Worm (Caenorhabditis elegans) whole organism, young adult: Measurements from ENCODE around the gene srd-38.

ENCODE experiments used
- B0035.1 ChIP-seq: sonication (generic microtip); optimal IDR thresholded peaks from 2 replicates; lab custom pipeline; 2016; ENCODE audit warnings: missing genetic modification characterization, mild to moderate bottlenecking, missing compliant biosample characterization, missing genotype, missing genetic modification reagents
- F55B11.4 ChIP-seq: sonication (generic microtip); optimal IDR thresholded peaks from 2 replicates; lab custom pipeline; 2016; ENCODE audit warnings: missing compliant biosample characterization, missing genetic modification characterization, borderline replicate concordance; ENCODE audit not compliant: insufficient read depth
- T07F8.4 ChIP-seq: sonication (generic microtip); optimal IDR thresholded peaks from 2 replicates; lab custom pipeline; 2016; ENCODE audit warnings: mild to moderate bottlenecking, missing genetic modification characterization, moderate library complexity, missing compliant biosample characterization
- Y67H2A.10 ChIP-seq: fragments of 200-800 bp; sonication (Bioruptor generic); conservative IDR thresholded peaks from 2 replicates; pipeline ENCODE4 v1.3.6; 2022; ENCODE audit warnings: missing genetic modification reagents, missing genetic modification characterization, missing compliant biosample characterization
- Y79H2A.3 ChIP-seq: fragments of 200-800 bp; sonication (Bioruptor generic); conservative IDR thresholded peaks from 2 replicates; pipeline ENCODE4 v1.3.6; 2022; ENCODE audit warnings: missing genetic modification reagents, missing genetic modification characterization, missing compliant biosample characterization
- akir-1 ChIP-seq: fragments of 200-800 bp; sonication (Bioruptor generic); optimal IDR thresholded peaks from 2 replicates; lab custom pipeline; 2018; ENCODE audit warnings: mild to moderate bottlenecking, missing genetic modification characterization, moderate library complexity, missing compliant biosample characterization
- ama-1 ChIP-seq, 3 experiments: fragments of 150-350 bp in 1 of 3; sonication (generic microtip) in 2 of 3; optimal IDR thresholded peaks; 2 replicates each; lab custom pipeline; 2014 to 2018; ENCODE audit warnings: missing biosample characterization in 2 of 3, missing genetic modification characterization in 2 of 3, missing genetic modification reagents in 2 of 3
- aptf-3 ChIP-seq: fragments of 200-800 bp; sonication (Bioruptor generic); IDR thresholded peaks from 2 replicates; pipeline ENCODE4 v1.3.6; 2022; ENCODE audit warnings: missing genetic modification characterization, missing compliant biosample characterization
- atf-7 ChIP-seq: sonication (generic microtip); optimal IDR thresholded peaks from 2 replicates; lab custom pipeline; 2017; ENCODE audit warnings: mild to moderate bottlenecking, missing genetic modification characterization, missing compliant biosample characterization
- attf-3 ChIP-seq: fragments of 200-800 bp; sonication (Bioruptor generic); conservative IDR thresholded peaks from 2 replicates; pipeline ENCODE4 v1.3.6; 2022; ENCODE audit warnings: missing genetic modification reagents, missing genetic modification characterization, missing compliant biosample characterization
- bed-1 ChIP-seq: fragments of 200-800 bp; sonication (Bioruptor generic); IDR thresholded peaks from 2 replicates; pipeline ENCODE4 v1.3.6; 2022; ENCODE audit warnings: missing genetic modification reagents, missing genetic modification characterization, missing compliant biosample characterization
- bed-2 ChIP-seq: fragments of 200-800 bp; sonication (Bioruptor generic); IDR thresholded peaks from 2 replicates; pipeline ENCODE4 v1.3.6; 2022; ENCODE audit warnings: missing genetic modification reagents, missing genetic modification characterization, missing compliant biosample characterization
- ccch-3 ChIP-seq: fragments of 200-800 bp; sonication (Bioruptor generic); optimal IDR thresholded peaks from 2 replicates; lab custom pipeline; 2018; ENCODE audit warnings: mild to moderate bottlenecking, missing genetic modification characterization, missing compliant biosample characterization
- cebp-1 ChIP-seq, 2 experiments: fragments of 200-800 bp in 1 of 2; sonication (Bioruptor generic) in 1 of 2; sonication (generic microtip) in 1 of 2; IDR thresholded peaks in 1 of 2; optimal IDR thresholded peaks in 1 of 2; 2 replicates each; pipeline versions ENCODE4 v1.3.6 to Lab custom; 2017 to 2022; ENCODE audit warnings: missing compliant biosample characterization in 2 of 2, missing genetic modification characterization in 2 of 2, mild to moderate bottlenecking in 1 of 2, missing genetic modification reagents in 1 of 2, moderate library complexity in 1 of 2
- ceh-27 ChIP-seq: fragments of 200-800 bp; sonication (Bioruptor generic); optimal IDR thresholded peaks from 2 replicates; lab custom pipeline; 2018; ENCODE audit warnings: mild to moderate bottlenecking, missing genetic modification characterization, moderate library complexity, missing compliant biosample characterization
- chd-7 ChIP-seq: sonication (generic microtip); optimal IDR thresholded peaks from 2 replicates; lab custom pipeline; 2016; ENCODE audit warnings: mild to moderate bottlenecking, missing genetic modification characterization, moderate library complexity, missing compliant biosample characterization
- dpff-1 ChIP-seq: sonication (generic microtip); optimal IDR thresholded peaks from 2 replicates; lab custom pipeline; 2017; ENCODE audit warnings: mild to moderate bottlenecking, missing genetic modification characterization, missing compliant biosample characterization
- efl-1 ChIP-seq: fragments of 150-350 bp; optimal IDR thresholded peaks from 2 replicates; lab custom pipeline; 2014; ENCODE audit warnings: missing biosample characterization, missing genetic modification reagents, missing genetic modification characterization
- egl-44 ChIP-seq: fragments of 200-800 bp; sonication (Bioruptor generic); IDR thresholded peaks from 2 replicates; pipeline ENCODE4 v1.3.6; 2022; ENCODE audit warnings: missing genetic modification reagents, missing genetic modification characterization, missing compliant biosample characterization
- gei-17 ChIP-seq: fragments of 200-800 bp; sonication (Bioruptor generic); optimal IDR thresholded peaks from 2 replicates; lab custom pipeline; 2018; ENCODE audit warnings: mild to moderate bottlenecking, missing genetic modification characterization, missing compliant biosample characterization
- hmg-1.2 ChIP-seq: fragments of 200-800 bp; sonication (Bioruptor generic); IDR thresholded peaks from 2 replicates; pipeline ENCODE4 v1.3.6; 2022; ENCODE audit warnings: missing genetic modification reagents, missing genetic modification characterization, missing compliant biosample characterization
- lin-40 ChIP-seq: sonication (generic microtip); optimal IDR thresholded peaks from 2 replicates; lab custom pipeline; 2016; ENCODE audit warnings: missing genetic modification characterization, mild to moderate bottlenecking, missing compliant biosample characterization, missing genotype, missing genetic modification reagents
- lir-1 ChIP-seq: fragments of 200-800 bp; sonication (Bioruptor generic); conservative IDR thresholded peaks from 2 replicates; pipeline ENCODE4 v1.3.6; 2022; ENCODE audit warnings: missing genetic modification reagents, missing genetic modification characterization, missing compliant biosample characterization
- madf-10 ChIP-seq: sonication (generic microtip); optimal IDR thresholded peaks from 2 replicates; lab custom pipeline; 2016; ENCODE audit warnings: mild to moderate bottlenecking, missing genetic modification characterization, missing compliant biosample characterization
- mxl-1 ChIP-seq: sonication (generic microtip); optimal IDR thresholded peaks from 2 replicates; lab custom pipeline; 2016; ENCODE audit warnings: missing genetic modification characterization, missing compliant biosample characterization
- nhr-179 ChIP-seq: sonication (generic microtip); optimal IDR thresholded peaks from 2 replicates; lab custom pipeline; 2016; ENCODE audit warnings: mild to moderate bottlenecking, missing genetic modification characterization, missing compliant biosample characterization
- nhr-80 ChIP-seq: sonication (generic microtip); optimal IDR thresholded peaks from 2 replicates; lab custom pipeline; 2016; ENCODE audit warnings: missing genetic modification characterization, missing compliant biosample characterization
- nhr-90 ChIP-seq: sonication (generic microtip); optimal IDR thresholded peaks from 2 replicates; lab custom pipeline; 2016; ENCODE audit warnings: missing genotype, mild to moderate bottlenecking, missing genetic modification characterization, missing compliant biosample characterization
- rcor-1 ChIP-seq: fragments of 200-800 bp; sonication (Bioruptor generic); IDR thresholded peaks from 2 replicates; pipeline ENCODE4 v1.3.6; 2022; ENCODE audit warnings: missing genetic modification reagents, missing genetic modification characterization, missing compliant biosample characterization
- rec-8 ChIP-seq, 2 experiments: sonication (generic microtip); optimal IDR thresholded peaks; 2 replicates each; lab custom pipeline; 2016; ENCODE audit warnings: mild to moderate bottlenecking in 2 of 2, missing genetic modification characterization in 2 of 2, missing genetic modification reagents in 2 of 2, missing genotype in 2 of 2, missing biosample characterization in 1 of 2, missing compliant biosample characterization in 1 of 2, moderate library complexity in 1 of 2
- rpc-1 ChIP-seq, 2 experiments: fragments of 150-350 bp in 1 of 2; sonication (generic microtip) in 1 of 2; optimal IDR thresholded peaks; 2 replicates each; lab custom pipeline; 2014 to 2018; ENCODE audit warnings: missing biosample characterization in 1 of 2, missing genetic modification characterization in 1 of 2, missing genetic modification reagents in 1 of 2, missing genotype in 1 of 2
- snpc-1.1 ChIP-seq: sonication (generic microtip); optimal IDR thresholded peaks from 2 replicates; lab custom pipeline; 2017; ENCODE audit warnings: missing genetic modification characterization, mild to moderate bottlenecking, missing compliant biosample characterization, antibody characterized with exemption, moderate library complexity, missing genotype, missing genetic modification reagents; ENCODE audit not compliant: insufficient read depth
- snpc-1.3 ChIP-seq: sonication (generic microtip); optimal IDR thresholded peaks from 2 replicates; lab custom pipeline; 2017; ENCODE audit warnings: missing genetic modification characterization, mild to moderate bottlenecking, missing compliant biosample characterization, antibody characterized with exemption, moderate library complexity, missing genotype, missing genetic modification reagents; ENCODE audit not compliant: insufficient read depth
- snpc-3.4 ChIP-seq: sonication (generic microtip); optimal IDR thresholded peaks from 2 replicates; lab custom pipeline; 2017; ENCODE audit warnings: missing genetic modification characterization, mild to moderate bottlenecking, missing compliant biosample characterization, antibody characterized with exemption, moderate library complexity, missing genotype, missing genetic modification reagents
- tbp1 ChIP-seq: fragments of 200-800 bp; sonication (Bioruptor generic); optimal IDR thresholded peaks from 2 replicates; lab custom pipeline; 2018; ENCODE audit warnings: mild to moderate bottlenecking, missing genetic modification characterization, missing compliant biosample characterization
- unc-130 ChIP-seq: sonication (generic microtip); optimal IDR thresholded peaks from 2 replicates; lab custom pipeline; 2016; ENCODE audit warnings: missing genetic modification reagents, missing genetic modification characterization, missing compliant biosample characterization
- unc-62 ChIP-seq: fragments of 150-350 bp; optimal IDR thresholded peaks from 2 replicates; lab custom pipeline; 2014; ENCODE audit warnings: missing biosample characterization, missing genetic modification reagents, missing genetic modification characterization
- ztf-26 ChIP-seq: sonication (generic microtip); optimal IDR thresholded peaks from 2 replicates; lab custom pipeline; 2017; ENCODE audit warnings: missing genetic modification characterization, missing compliant biosample characterization

The srd-38 gene

ce11 chrX:13246668-13247358 lies 44.8 kb upstream of the srd-38 start:
- TF ChIP-seq tbp1 (GFP tag; lab: Kevin White, UChicago) (no peak), nhr-90 (tag; lab: Kevin White, UChicago) (no peak), gei-17 (no peak), ceh-27 (GFP tag; lab: Kevin White, UChicago) (no peak), rcor-1 (no peak), efl-1 (GFP tag; lab: Kevin White, UChicago) (no peak), F55B11.4 (tag; lab: Kevin White, UChicago) (no peak), rpc-1 (optimal IDR thresholded peaks at IDR 0.05; lab: Kevin White, UChicago) (no peak), rpc-1 (tag; optimal IDR thresholded peaks at IDR 0.05; lab: Kevin White, UChicago) (no peak), ama-1 (optimal IDR thresholded peaks at IDR 0.05; lab: Kevin White, UChicago) (no peak), ama-1 (GFP tag; optimal IDR thresholded peaks at IDR 0.05; lab: Kevin White, UChicago) (no peak), unc-130 (GFP tag; lab: Kevin White, UChicago) (no peak), madf-10 (no peak), aptf-3 (GFP tag; lab: Robert Waterston, UW) (no peak), Y67H2A.10 (GFP tag; lab: Robert Waterston, UW) (no peak), mxl-1 (tag; lab: Kevin White, UChicago) (no peak)
- TF ChIP-seq, all 124 proteins: peak for 0

DNA sequence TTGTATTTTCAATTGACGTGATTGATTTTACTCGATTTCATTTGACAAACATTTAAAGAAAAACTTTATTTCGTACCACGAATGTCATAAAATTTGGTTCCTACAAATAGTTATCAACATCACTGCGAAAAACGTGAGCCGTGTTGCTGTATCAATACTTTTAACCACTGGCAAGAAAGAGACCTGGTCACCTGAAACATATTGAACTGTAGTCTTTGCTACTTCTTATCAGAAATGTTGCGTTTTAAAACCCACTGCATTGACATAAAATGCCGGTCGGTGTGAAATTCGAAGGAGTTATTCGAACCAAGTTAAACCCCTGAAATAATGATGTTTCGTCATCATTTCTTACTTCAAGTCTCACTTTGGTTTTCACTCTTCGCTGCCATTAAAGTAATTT lies 44.0 kb upstream of the srd-38 start:
- TF ChIP-seq nhr-80 (tag; lab: Kevin White, UChicago) = peak; percentile 77
- no peak for TF ChIP-seq cebp-1 (GFP tag; IDR thresholded peaks at IDR 0.05; lab: Robert Waterston, UW)
- TF ChIP-seq cebp-1 (tag; optimal IDR thresholded peaks at IDR 0.05; lab: Kevin White, UChicago) = peak; percentile 0
- TF ChIP-seq ccch-3 (GFP tag; lab: Kevin White, UChicago) = no peak
- no peak for TF ChIP-seq ztf-26 (tag; lab: Kevin White, UChicago)
- no peak for TF ChIP-seq lir-1 (GFP tag; lab: Robert Waterston, UW)
- no peak for TF ChIP-seq egl-44 (GFP tag; lab: Robert Waterston, UW)
- TF ChIP-seq unc-62 = no peak

ce11 chrX:13248265-13248664 lies 43.3 kb upstream of the srd-38 start, which contains the start of gene K08H2.7:
Gene K08H2.7 (minus strand): TSS chrX:13248437.
- no peak for TF ChIP-seq B0035.1 (tag; lab: Kevin White, UChicago)
- no peak for TF ChIP-seq akir-1 (GFP tag; lab: Kevin White, UChicago)
- no peak for TF ChIP-seq lin-40
- no peak for TF ChIP-seq F55B11.4 (tag; lab: Kevin White, UChicago)
- TF ChIP-seq hmg-1.2 (GFP tag; lab: Robert Waterston, UW) = no peak
- TF ChIP-seq nhr-179 (tag; lab: Kevin White, UChicago) = no peak
- no peak for TF ChIP-seq snpc-1.1 (tag; lab: Kevin White, UChicago)
- TF ChIP-seq rec-8 (tag; optimal IDR thresholded peaks at IDR 0.05; lab: Kevin White, UChicago) = no peak
- TF ChIP-seq chd-7 (tag; lab: Kevin White, UChicago) = no peak
- no peak for TF ChIP-seq bed-2 (GFP tag; lab: Robert Waterston, UW)
- no peak for TF ChIP-seq T07F8.4
- TF ChIP-seq Y79H2A.3 (GFP tag; lab: Robert Waterston, UW) = no peak
- TF ChIP-seq attf-3 (GFP tag; lab: Robert Waterston, UW) = no peak
- TF ChIP-seq snpc-1.3 (tag; lab: Kevin White, UChicago) = no peak
- no peak for TF ChIP-seq dpff-1 (tag; lab: Kevin White, UChicago)
- no peak for TF ChIP-seq atf-7 (tag; lab: Kevin White, UChicago)
- no peak for TF ChIP-seq snpc-3.4 (tag; lab: Kevin White, UChicago)
- no peak for TF ChIP-seq bed-1 (GFP tag; lab: Robert Waterston, UW)
